Worm (Caenorhabditis elegans) whole organism, late embryonic: ENCODE measurements around the gene T13C5.6.

Experiments used
- T23F11.4 ChIP-seq: fragments of 200-800 bp; sonication (Bioruptor generic); optimal IDR thresholded peaks from 2 replicates; lab custom pipeline; 2018; ENCODE audit warnings: mild to moderate bottlenecking, missing genetic modification characterization, missing compliant biosample characterization
- ceh-19 ChIP-seq: fragments of 200-800 bp; sonication (Bioruptor generic); optimal IDR thresholded peaks from 2 replicates; lab custom pipeline; 2018; ENCODE audit warnings: mild to moderate bottlenecking, missing genetic modification characterization, missing compliant biosample characterization
- ets-4 ChIP-seq: sonication (generic microtip); optimal IDR thresholded peaks from 2 replicates; lab custom pipeline; 2016; ENCODE audit warnings: missing genetic modification characterization, missing compliant biosample characterization
- pros-1 ChIP-seq: fragments of 150-350 bp; optimal IDR thresholded peaks from 2 replicates; lab custom pipeline; 2014; ENCODE audit warnings: missing biosample characterization, missing genetic modification reagents, missing genetic modification characterization
- rnt-1 ChIP-seq: sonication (generic microtip); optimal IDR thresholded peaks from 2 replicates; lab custom pipeline; 2016; ENCODE audit warnings: missing genetic modification characterization, missing compliant biosample characterization
- tbx-7 ChIP-seq: sonication (generic microtip); optimal IDR thresholded peaks from 2 replicates; lab custom pipeline; 2016; ENCODE audit warnings: missing genotype, missing genetic modification characterization, missing compliant biosample characterization

ce11 chrX:6177944-6178566 lies 29.4 kb downstream of the T13C5.6 start, which contains the start of the genes T25B2.4 and T13C5.3:
- no peak for TF ChIP-seq T23F11.4
- TF ChIP-seq ceh-19, result no peak
- TF ChIP-seq ets-4 (tag; lab: Kevin White, UChicago), result no peak
- no peak for TF ChIP-seq rnt-1 (tag; lab: Kevin White, UChicago)
- TF ChIP-seq pros-1 (tag; lab: Kevin White, UChicago), result no peak
- no peak for TF ChIP-seq tbx-7 (tag; lab: Kevin White, UChicago)
